Worm (Caenorhabditis elegans): ENCODE data around the gene srh-271.

Gene srh-271

DNA sequence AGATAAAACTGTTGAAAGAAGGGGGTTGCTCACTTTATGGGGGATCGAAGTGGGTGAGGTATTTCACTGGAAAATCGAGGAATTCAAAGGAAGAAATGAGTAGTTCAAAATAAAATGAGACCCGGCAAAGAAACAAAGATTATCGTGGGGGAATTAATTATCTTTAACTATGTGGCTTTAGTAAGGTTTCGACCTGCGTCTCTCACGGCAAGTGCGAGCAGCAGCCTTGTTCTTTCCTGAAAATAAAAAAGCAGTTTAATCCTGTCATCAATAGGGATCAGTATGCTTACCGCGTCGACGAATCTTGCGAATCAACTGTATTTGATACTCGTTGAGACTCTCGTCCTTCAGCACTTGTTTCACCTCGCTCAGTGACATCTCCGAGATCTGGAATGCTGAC is at the start of gene srh-271:
Gene srh-271, minus strand, starts transcription at position 101 of the 400 bp plus-strand sequence.
- no peak for TF ChIP-seq flt-1 (GFP tag; IDR thresholded peaks at IDR 0.05)
- TF ChIP-seq klf-2 (GFP tag; conservative IDR thresholded peaks at IDR 0.05) = no peak
- TF ChIP-seq ztf-29 (GFP tag; IDR thresholded peaks at IDR 0.05) = no peak
- no peak for TF ChIP-seq tab-1 (GFP tag; IDR thresholded peaks at IDR 0.05)
- TF ChIP-seq ref-1 (GFP tag; conservative IDR thresholded peaks at IDR 0.05) = no peak
- no peak for TF ChIP-seq ztf-23 (GFP tag; IDR thresholded peaks at IDR 0.05)
- TF ChIP-seq cog-1 (tag; optimal IDR thresholded peaks at IDR 0.05) = no peak
- no peak for TF ChIP-seq med-1 (GFP tag; optimal IDR thresholded peaks at IDR 0.05; ENCODE audit: insufficient read depth)
- TF ChIP-seq T22C8.4 (GFP tag; IDR thresholded peaks at IDR 0.05) = no peak

DNA sequence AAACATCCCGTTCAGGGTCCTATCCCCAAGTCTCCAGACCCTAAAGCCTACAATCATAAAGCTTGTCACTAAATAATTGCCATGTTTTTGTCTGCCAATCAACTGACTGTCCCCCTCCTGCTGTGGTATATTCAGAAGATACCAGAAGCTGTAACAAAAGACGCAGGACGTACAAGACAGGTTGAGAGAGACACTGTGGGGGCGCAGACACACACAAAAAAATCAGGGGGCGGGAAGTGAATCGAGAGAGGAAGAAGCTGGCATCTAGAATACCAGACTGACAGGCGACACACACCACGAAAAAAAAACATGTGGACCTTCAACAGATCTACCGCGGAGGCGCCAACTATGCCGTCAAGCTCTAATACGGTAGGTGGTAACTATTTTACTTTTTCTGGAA is 49.4 kb upstream of the srh-271 start, which contains the start of gene kel-8:
Gene kel-8, plus strand, starts transcription at position 301 of the 400 bp plus-strand sequence.
- TF ChIP-seq flt-1 (GFP tag; IDR thresholded peaks at IDR 0.05) = no peak
- TF ChIP-seq ztf-29 (GFP tag; IDR thresholded peaks at IDR 0.05) = no peak
- TF ChIP-seq med-1 (GFP tag; optimal IDR thresholded peaks at IDR 0.05; ENCODE audit: insufficient read depth) = no peak
- TF ChIP-seq klf-2 (GFP tag; conservative IDR thresholded peaks at IDR 0.05) = no peak
- TF ChIP-seq T22C8.4 (GFP tag; IDR thresholded peaks at IDR 0.05) = no peak
- TF ChIP-seq ref-1 (GFP tag; conservative IDR thresholded peaks at IDR 0.05) = no peak
- no peak for TF ChIP-seq cog-1 (tag; optimal IDR thresholded peaks at IDR 0.05)
- no peak for TF ChIP-seq tab-1 (GFP tag; IDR thresholded peaks at IDR 0.05)

DNA sequence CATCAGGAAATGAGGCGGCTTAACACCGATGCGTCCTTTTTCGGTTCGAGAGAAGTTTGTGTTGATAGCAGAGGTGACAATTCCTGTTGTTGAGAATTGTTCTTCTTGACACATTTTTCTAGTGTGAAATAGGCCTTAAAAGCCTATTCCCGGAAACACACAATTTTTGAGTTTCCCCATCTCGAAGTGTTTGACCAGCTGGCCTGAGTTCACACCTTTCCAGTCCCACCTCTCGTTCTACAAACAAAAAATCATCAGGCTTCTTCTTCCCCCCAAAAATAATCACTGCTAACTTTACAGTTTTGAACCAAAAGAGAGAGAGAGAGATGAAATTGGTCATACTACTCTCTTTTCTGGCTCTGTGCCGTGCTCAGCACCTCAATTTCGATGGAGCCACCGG is 44.8 kb upstream of the srh-271 start, which contains the start of gene W02G9.4:
Gene W02G9.4, plus strand, starts transcription at position 301 of the 400 bp plus-strand sequence.
- no peak for TF ChIP-seq med-1 (GFP tag; optimal IDR thresholded peaks at IDR 0.05; ENCODE audit: insufficient read depth)
- no peak for TF ChIP-seq ref-1 (GFP tag; conservative IDR thresholded peaks at IDR 0.05)
- no peak for TF ChIP-seq T22C8.4 (GFP tag; IDR thresholded peaks at IDR 0.05)
- TF ChIP-seq ztf-29 (GFP tag; IDR thresholded peaks at IDR 0.05) = no peak
- TF ChIP-seq flt-1 (GFP tag; IDR thresholded peaks at IDR 0.05) = no peak
- no peak for TF ChIP-seq cog-1 (tag; optimal IDR thresholded peaks at IDR 0.05)
- TF ChIP-seq ztf-23 (GFP tag; IDR thresholded peaks at IDR 0.05) = no peak
- no peak for TF ChIP-seq tab-1 (GFP tag; IDR thresholded peaks at IDR 0.05)
- no peak for TF ChIP-seq klf-2 (GFP tag; conservative IDR thresholded peaks at IDR 0.05)

DNA sequence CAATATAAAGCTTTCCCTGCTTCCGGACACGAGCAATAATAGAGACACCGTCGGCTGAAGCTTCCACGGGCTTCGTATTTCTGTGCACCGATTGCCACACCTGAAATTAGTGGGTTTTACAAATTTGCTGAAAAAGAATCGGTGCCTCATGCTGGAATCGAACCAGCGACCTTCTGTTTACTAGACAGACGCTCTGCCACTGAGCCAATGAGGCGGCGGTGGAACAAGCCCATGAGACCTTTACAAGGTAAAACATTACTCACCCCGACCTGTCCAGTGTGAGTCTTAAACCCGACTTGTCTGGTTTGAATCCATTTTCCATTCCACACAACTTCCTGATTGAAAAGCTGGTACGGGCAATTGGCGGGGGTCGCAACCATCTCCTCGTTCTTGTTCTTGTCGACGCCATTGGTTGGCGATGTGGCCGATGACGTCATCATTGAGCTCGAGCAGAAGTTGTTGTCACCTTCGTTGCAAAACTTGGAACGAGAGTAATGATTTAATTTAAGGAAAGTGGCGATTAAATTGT is 42.8 kb upstream of the srh-271 start, which contains the start of gene ndx-2:
Gene ndx-2, minus strand, starts transcription at position 479 of the 529 bp plus-strand sequence.
- TF ChIP-seq cog-1 (tag; optimal IDR thresholded peaks at IDR 0.05) (no peak), T22C8.4 (GFP tag; IDR thresholded peaks at IDR 0.05) (no peak), med-1 (GFP tag; optimal IDR thresholded peaks at IDR 0.05; ENCODE audit: insufficient read depth) (no peak), klf-2 (GFP tag; conservative IDR thresholded peaks at IDR 0.05) (no peak), ztf-29 (GFP tag; IDR thresholded peaks at IDR 0.05) (0 out of 2 replicates have a peak, but pooled peaks have one; percentile 7), ztf-23 (GFP tag; IDR thresholded peaks at IDR 0.05) (no peak), flt-1 (GFP tag; IDR thresholded peaks at IDR 0.05) (0 out of 2 replicates have a peak, but pooled peaks have one; percentile 13), ref-1 (GFP tag; conservative IDR thresholded peaks at IDR 0.05) (no peak), tab-1 (GFP tag; IDR thresholded peaks at IDR 0.05) (0 out of 2 replicates have a peak, but pooled peaks have one; percentile 14)

DNA sequence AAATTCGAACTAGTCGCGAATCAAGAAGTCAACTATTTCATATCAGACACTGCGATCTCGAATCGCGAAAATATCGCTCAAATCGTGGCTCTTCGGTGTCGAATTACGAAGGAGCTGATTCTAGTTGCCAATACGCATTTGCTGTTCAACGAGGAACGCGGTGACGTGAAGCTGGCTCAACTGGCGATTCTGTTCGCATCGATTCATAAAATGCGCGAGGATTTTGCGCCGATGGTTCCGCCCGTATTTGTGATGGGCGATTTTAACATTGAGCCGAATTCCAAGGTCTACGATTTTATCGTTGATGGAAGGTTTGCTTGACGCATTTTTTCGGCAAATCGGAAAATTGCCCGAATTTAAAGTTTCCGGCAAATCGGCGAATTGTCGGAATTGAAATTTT is 38.7 kb upstream of the srh-271 start:
- TF ChIP-seq ztf-23 (GFP tag; IDR thresholded peaks at IDR 0.05) (no peak), T22C8.4 (GFP tag; IDR thresholded peaks at IDR 0.05) (no peak), flt-1 (GFP tag; IDR thresholded peaks at IDR 0.05) (no peak), klf-2 (GFP tag; conservative IDR thresholded peaks at IDR 0.05) (no peak), cog-1 (tag; optimal IDR thresholded peaks at IDR 0.05) (no peak), ref-1 (GFP tag; conservative IDR thresholded peaks at IDR 0.05) (no peak), ztf-29 (GFP tag; IDR thresholded peaks at IDR 0.05) (no peak), tab-1 (GFP tag; IDR thresholded peaks at IDR 0.05) (no peak), med-1 (GFP tag; optimal IDR thresholded peaks at IDR 0.05; ENCODE audit: insufficient read depth) (no peak)

DNA sequence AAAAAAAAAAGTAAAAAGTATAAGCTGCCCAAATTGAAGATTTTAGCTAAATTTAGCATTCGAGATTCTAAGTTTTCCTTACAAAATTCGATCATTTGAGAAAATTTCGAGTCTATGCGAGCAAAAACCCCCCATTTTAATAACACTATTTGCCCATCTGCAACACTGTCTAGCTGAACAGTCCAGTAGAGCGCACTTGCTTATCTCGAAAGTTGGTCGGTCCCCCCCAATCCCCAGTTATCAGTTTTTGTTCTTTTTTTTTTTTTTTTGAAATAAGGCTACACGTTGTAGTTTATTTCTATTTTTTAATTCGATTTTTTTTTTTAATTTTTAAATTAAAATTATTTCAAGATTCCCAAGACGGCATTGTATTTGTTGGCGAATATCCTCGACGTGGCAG is 35.9 kb upstream of the srh-271 start:
- TF ChIP-seq cog-1 (tag; optimal IDR thresholded peaks at IDR 0.05) = no peak
- no peak for TF ChIP-seq ref-1 (GFP tag; conservative IDR thresholded peaks at IDR 0.05)
- no peak for TF ChIP-seq ztf-23 (GFP tag; IDR thresholded peaks at IDR 0.05)
- TF ChIP-seq tab-1 (GFP tag; IDR thresholded peaks at IDR 0.05) = no peak
- TF ChIP-seq med-1 (GFP tag; optimal IDR thresholded peaks at IDR 0.05; ENCODE audit: insufficient read depth) = no peak
- no peak for TF ChIP-seq klf-2 (GFP tag; conservative IDR thresholded peaks at IDR 0.05)
- TF ChIP-seq flt-1 (GFP tag; IDR thresholded peaks at IDR 0.05) = no peak
- TF ChIP-seq ztf-29 (GFP tag; IDR thresholded peaks at IDR 0.05) = no peak
- no peak for TF ChIP-seq T22C8.4 (GFP tag; IDR thresholded peaks at IDR 0.05)

DNA sequence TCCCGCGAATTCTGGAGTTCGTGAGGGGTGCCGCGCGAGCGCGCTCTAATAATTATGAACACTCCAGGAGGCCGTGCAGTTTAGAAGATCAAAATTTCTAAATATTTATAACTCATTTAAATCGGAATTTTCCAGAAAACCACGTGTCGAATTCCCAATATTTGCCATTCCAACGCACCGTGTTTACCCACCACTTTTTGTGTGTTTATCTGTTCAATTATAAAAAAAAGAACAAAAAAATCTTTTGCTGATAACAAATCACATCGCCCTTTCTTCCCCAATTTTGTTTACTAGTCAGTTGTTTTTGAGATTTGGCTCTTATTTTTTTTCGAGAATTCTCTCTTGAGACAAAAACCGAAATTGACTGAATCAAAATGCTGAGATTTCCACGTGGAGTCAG is 34.4 kb upstream of the srh-271 start:
- no peak for TF ChIP-seq cog-1 (tag; optimal IDR thresholded peaks at IDR 0.05)
- no peak for TF ChIP-seq tab-1 (GFP tag; IDR thresholded peaks at IDR 0.05)

DNA sequence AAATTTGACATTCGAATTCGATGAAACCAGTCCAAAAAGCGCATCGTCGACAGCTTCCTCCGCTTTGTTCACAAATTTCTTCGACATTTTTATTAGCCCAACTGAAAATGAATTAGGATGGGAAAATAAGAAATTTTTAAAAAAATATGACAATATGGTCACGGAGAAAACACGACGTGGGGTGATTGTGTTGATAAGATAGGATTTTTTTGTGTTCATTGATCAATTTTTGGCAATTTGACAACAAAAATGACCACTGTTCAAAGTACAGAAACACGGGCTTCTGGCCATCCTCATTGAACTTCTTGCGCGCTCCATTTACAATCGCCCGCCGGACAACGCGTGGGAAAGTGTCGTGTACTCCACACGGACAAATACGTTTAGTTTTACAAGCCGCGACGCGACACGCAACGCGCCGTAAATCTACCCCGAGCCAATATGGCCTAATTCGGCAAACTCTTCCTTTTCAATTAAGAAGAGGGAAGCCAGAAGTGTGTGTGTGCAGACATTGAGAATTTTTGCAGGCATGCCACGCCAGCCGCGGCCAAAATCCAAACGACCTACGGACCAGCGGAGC is 30.9 kb upstream of the srh-271 start, which contains the start of the genes W02H5.8 and angl-1:
Gene W02H5.8, minus strand, starts transcription at position 101 of the 577 bp plus-strand sequence.
Gene angl-1, plus strand, starts transcription at position 527 of the 577 bp plus-strand sequence.
- no peak for TF ChIP-seq T22C8.4 (GFP tag; IDR thresholded peaks at IDR 0.05)
- TF ChIP-seq cog-1 (tag; optimal IDR thresholded peaks at IDR 0.05) = no peak
- no peak for TF ChIP-seq med-1 (GFP tag; optimal IDR thresholded peaks at IDR 0.05; ENCODE audit: insufficient read depth)
- TF ChIP-seq ztf-29 (GFP tag; IDR thresholded peaks at IDR 0.05) = no peak
- no peak for TF ChIP-seq klf-2 (GFP tag; conservative IDR thresholded peaks at IDR 0.05)
- TF ChIP-seq tab-1 (GFP tag; IDR thresholded peaks at IDR 0.05) = no peak
- no peak for TF ChIP-seq ref-1 (GFP tag; conservative IDR thresholded peaks at IDR 0.05)
- no peak for TF ChIP-seq flt-1 (GFP tag; IDR thresholded peaks at IDR 0.05)
- TF ChIP-seq ztf-23 (GFP tag; IDR thresholded peaks at IDR 0.05) = no peak

DNA sequence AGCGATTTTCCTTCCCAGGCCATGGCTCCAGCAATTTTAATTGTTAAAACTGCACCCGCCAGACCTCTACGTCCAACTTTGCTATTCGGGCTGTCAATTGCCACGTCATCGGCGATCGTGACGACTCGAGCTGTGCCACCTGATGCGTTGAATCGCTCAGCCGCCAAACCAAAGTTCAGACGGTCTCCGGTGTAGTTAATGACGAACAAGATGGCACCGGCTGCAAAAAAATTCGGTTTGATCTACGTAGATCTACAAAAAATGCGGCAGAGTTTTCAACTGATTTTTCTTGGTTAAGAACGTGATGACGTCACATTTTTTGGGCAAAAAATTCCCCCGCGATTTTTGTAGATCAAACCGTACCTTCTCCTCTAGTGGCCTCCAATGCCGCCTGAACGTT is 29.2 kb upstream of the srh-271 start:
- no peak for TF ChIP-seq ztf-29 (GFP tag; IDR thresholded peaks at IDR 0.05)
- TF ChIP-seq ref-1 (GFP tag; conservative IDR thresholded peaks at IDR 0.05) = no peak
- TF ChIP-seq cog-1 (tag; optimal IDR thresholded peaks at IDR 0.05) = no peak
- no peak for TF ChIP-seq med-1 (GFP tag; optimal IDR thresholded peaks at IDR 0.05; ENCODE audit: insufficient read depth)
- TF ChIP-seq klf-2 (GFP tag; conservative IDR thresholded peaks at IDR 0.05) = no peak
- TF ChIP-seq T22C8.4 (GFP tag; IDR thresholded peaks at IDR 0.05) = no peak
- TF ChIP-seq tab-1 (GFP tag; IDR thresholded peaks at IDR 0.05) = no peak
- no peak for TF ChIP-seq ztf-23 (GFP tag; IDR thresholded peaks at IDR 0.05)
- no peak for TF ChIP-seq flt-1 (GFP tag; IDR thresholded peaks at IDR 0.05)

Data from whole organism, midembryonic.